Worm (Caenorhabditis elegans): Measurements from ENCODE around the gene ZK809.8.

ce11 chrIV:11625482-11625881, 23.4 kb downstream of the ZK809.8 start, which contains the start of gene lys-5:
- TF ChIP-seq ztf-11 (tag; optimal IDR thresholded peaks at IDR 0.05) (no peak), nhr-11 (tag; optimal IDR thresholded peaks at IDR 0.05) (no peak), ztf-4 (tag; optimal IDR thresholded peaks at IDR 0.05) (no peak), unc-62 (GFP tag; optimal IDR thresholded peaks at IDR 0.05) (no peak), xbp-1 (tag; optimal IDR thresholded peaks at IDR 0.05) (no peak), snpc-4 (tag; optimal IDR thresholded peaks at IDR 0.05) (no peak), hlh-4 (tag; optimal IDR thresholded peaks at IDR 0.05) (no peak), ceh-63 (GFP tag; optimal IDR thresholded peaks at IDR 0.05) (no peak), nhr-77 (tag; optimal IDR thresholded peaks at IDR 0.05) (no peak), C16A3.4 (tag; optimal IDR thresholded peaks at IDR 0.05) (no peak)
